Fruit fly (Drosophila melanogaster): ENCODE data around the gene Saf-B.

dm6 chr3R:24845952-24846848 lies 28.9 kb downstream of the Saf-B start:
- TF ChIP-seq pan (optimal IDR thresholded peaks at IDR 0.05) (no peak), Dll (optimal IDR thresholded peaks at IDR 0.05) (no peak)

Measured in whole organism.